Fruit fly (Drosophila melanogaster) whole organism, adult: ENCODE measurements around the gene CG15336.
A peak's percentile ranks its signal among the peaks of the same experiment; 100 is the strongest.

Experiments
- CG11617 ChIP-seq: fragments of 200-800 bp; sonication (Bioruptor generic); optimal IDR thresholded peaks from 2 replicates; lab custom pipeline; 2017; ENCODE audit warnings: mild to moderate bottlenecking, missing biosample characterization, missing genetic modification reagents, missing genetic modification characterization
- CG12768 ChIP-seq: fragments of 200-800 bp; sonication (Bioruptor generic); optimal IDR thresholded peaks from 2 replicates; lab custom pipeline; 2017; ENCODE audit warnings: missing biosample characterization, missing genetic modification characterization, mild to moderate bottlenecking, moderate library complexity, missing genetic modification reagents
- CG14711 ChIP-seq: fragments of 200-800 bp; sonication (Bioruptor generic); optimal IDR thresholded peaks from 2 replicates; lab custom pipeline; 2018; ENCODE audit warnings: missing biosample characterization, mild to moderate bottlenecking, missing genetic modification characterization, moderate library complexity
- CG1620 ChIP-seq: fragments of 200-800 bp; sonication (Bioruptor generic); optimal IDR thresholded peaks from 2 replicates; lab custom pipeline; 2016; ENCODE audit warnings: missing biosample characterization, missing genetic modification characterization
- CG33017 ChIP-seq: fragments of 200-800 bp; sonication (Bioruptor generic); optimal IDR thresholded peaks from 2 replicates; lab custom pipeline; 2018; ENCODE audit warnings: missing biosample characterization, mild to moderate bottlenecking, missing genetic modification characterization, moderate library complexity
- CG5204 ChIP-seq: fragments of 200-800 bp; sonication (Bioruptor generic); optimal IDR thresholded peaks from 2 replicates; lab custom pipeline; 2016; ENCODE audit warnings: missing biosample characterization, missing genetic modification characterization
- CG7045 ChIP-seq: fragments of 200-800 bp; sonication (Bioruptor generic); optimal IDR thresholded peaks from 2 replicates; lab custom pipeline; 2017; ENCODE audit warnings: missing biosample characterization, mild to moderate bottlenecking, missing genetic modification characterization
- CG7101 ChIP-seq: fragments of 200-800 bp; sonication (Bioruptor generic); optimal IDR thresholded peaks from 2 replicates; lab custom pipeline; 2018; ENCODE audit warnings: missing biosample characterization, mild to moderate bottlenecking, missing genetic modification characterization, moderate library complexity
- Clk ChIP-seq: fragments of 200-800 bp; sonication (Bioruptor generic); optimal IDR thresholded peaks from 2 replicates; lab custom pipeline; 2017; ENCODE audit warnings: missing biosample characterization, missing genetic modification characterization
- Crg-1 ChIP-seq: fragments of 200-800 bp; sonication (Bioruptor generic); optimal IDR thresholded peaks from 2 replicates; lab custom pipeline; 2016; ENCODE audit warnings: missing biosample characterization, missing genetic modification characterization
- Hr96 ChIP-seq: fragments of 200-800 bp; sonication (Bioruptor generic); optimal IDR thresholded peaks from 2 replicates; lab custom pipeline; 2016; ENCODE audit warnings: missing biosample characterization, missing genetic modification characterization
- Mnt ChIP-seq: fragments of 200-800 bp; sonication (Bioruptor generic); optimal IDR thresholded peaks from 2 replicates; lab custom pipeline; 2016; ENCODE audit warnings: missing biosample characterization, mild to moderate bottlenecking, missing genetic modification characterization
- bab1 ChIP-seq: fragments of 200-800 bp; sonication (Bioruptor generic); optimal IDR thresholded peaks from 3 replicates; lab custom pipeline; 2019; ENCODE audit warnings: missing biosample characterization, mild to moderate bottlenecking, missing genetic modification characterization, moderate library complexity
- cic ChIP-seq: fragments of 200-800 bp; sonication (Bioruptor generic); optimal IDR thresholded peaks from 2 replicates; lab custom pipeline; 2017; ENCODE audit warnings: missing biosample characterization, mild to moderate bottlenecking, missing genetic modification characterization, moderate library complexity
- cnc ChIP-seq, 2 experiments: fragments of >200 bp; optimal IDR thresholded peaks; 2 replicates each; lab custom pipeline; 2017
- kay ChIP-seq: fragments of 200-800 bp; sonication (Bioruptor generic); peaks from one replicate; lab custom pipeline; 2016; ENCODE audit warnings: missing biosample characterization, missing genetic modification characterization, borderline replicate concordance
- ovo ChIP-seq: fragments of 200-800 bp; sonication (Bioruptor generic); optimal IDR thresholded peaks from 2 replicates; lab custom pipeline; 2016; ENCODE audit warnings: missing biosample characterization, missing genetic modification characterization
- pad ChIP-seq: fragments of 200-800 bp; sonication (Bioruptor generic); optimal IDR thresholded peaks from 3 replicates; lab custom pipeline; 2017; ENCODE audit warnings: missing biosample characterization, missing genetic modification characterization, mild to moderate bottlenecking, moderate library complexity, missing genetic modification reagents
- tj ChIP-seq: fragments of 200-800 bp; sonication (Bioruptor generic); optimal IDR thresholded peaks from 3 replicates; lab custom pipeline; 2017; ENCODE audit warnings: missing biosample characterization, mild to moderate bottlenecking, missing genetic modification characterization, moderate library complexity
- toe ChIP-seq: fragments of 200-800 bp; sonication (Bioruptor generic); optimal IDR thresholded peaks from 2 replicates; lab custom pipeline; 2016; ENCODE audit warnings: missing biosample characterization, missing genetic modification characterization

Gene CG15336

DNA sequence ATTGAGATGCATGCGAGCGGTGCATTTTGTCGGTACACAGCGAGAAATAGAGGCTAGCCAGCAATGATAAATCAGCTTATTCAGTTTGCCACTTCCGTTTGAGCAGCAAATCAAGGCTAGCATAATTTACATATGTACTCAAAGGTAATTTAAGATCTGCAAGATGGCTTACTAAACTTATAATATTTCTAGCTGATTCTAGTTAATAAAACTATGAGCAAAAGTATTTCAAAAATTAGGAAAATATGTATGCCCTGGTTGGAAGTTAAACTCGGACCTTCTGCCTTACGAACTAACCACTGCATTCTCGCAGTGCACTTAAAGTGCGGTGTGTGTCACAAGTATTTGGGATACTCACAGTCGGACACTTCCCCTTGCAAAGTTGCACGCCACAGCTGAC, 24.9 kb upstream of the CG15336 start:
- TF ChIP-seq CG7045 (GFP tag; lab: Kevin White, UChicago), result no peak
- no peak for TF ChIP-seq CG11617
- TF ChIP-seq Hr96 (GFP tag; lab: Kevin White, UChicago), result no peak
- TF ChIP-seq ovo (GFP tag; lab: Kevin White, UChicago), result no peak
- TF ChIP-seq Clk (GFP tag; lab: Kevin White, UChicago), result no peak
- TF ChIP-seq kay, result no peak
- TF ChIP-seq CG12768 (GFP tag; lab: Kevin White, UChicago), result no peak
- no peak for TF ChIP-seq CG5204 (GFP tag; lab: Kevin White, UChicago)
- no peak for TF ChIP-seq Mnt
- no peak for TF ChIP-seq CG7101 (tag; lab: Kevin White, UChicago)
- TF ChIP-seq CG1620 (GFP tag; lab: Kevin White, UChicago), result no peak
- TF ChIP-seq tj (GFP tag; lab: Kevin White, UChicago), result no peak
- TF ChIP-seq pad (GFP tag; lab: Kevin White, UChicago), result no peak
- TF ChIP-seq CG33017 (tag; lab: Kevin White, UChicago), result no peak
- TF ChIP-seq CG14711 (tag; lab: Kevin White, UChicago), result no peak
- TF ChIP-seq cic (GFP tag; lab: Kevin White, UChicago), result no peak
- TF ChIP-seq cnc (optimal IDR thresholded peaks at IDR 0.05; lab: Kevin White, UChicago), result no peak
- no peak for TF ChIP-seq Crg-1 (GFP tag; lab: Kevin White, UChicago)
- no peak for TF ChIP-seq toe (GFP tag; lab: Kevin White, UChicago)

DNA sequence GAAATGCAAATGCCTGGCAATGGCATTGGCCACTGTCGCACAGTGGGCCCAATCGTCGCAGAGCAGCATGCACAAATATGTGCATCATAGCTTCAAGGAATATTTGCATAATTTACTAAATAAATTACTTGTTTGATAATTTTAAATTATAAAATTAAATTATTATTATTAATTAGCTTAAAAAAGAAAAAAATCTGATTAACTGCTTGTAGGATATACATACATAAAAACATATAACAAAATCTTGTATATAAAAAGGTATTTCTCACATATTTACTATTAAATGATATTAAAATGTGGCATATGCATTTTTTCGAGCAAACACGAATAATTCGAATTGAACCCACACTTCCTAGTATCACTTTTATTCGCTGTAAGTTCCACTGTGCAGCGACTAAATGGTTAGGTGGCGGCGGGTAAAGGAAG, 22.5 kb upstream of the CG15336 start:
- no peak for TF ChIP-seq bab1 (GFP tag; lab: Kevin White, UChicago)
- no peak for TF ChIP-seq CG7045 (GFP tag; lab: Kevin White, UChicago)
- no peak for TF ChIP-seq CG7101 (tag; lab: Kevin White, UChicago)
- TF ChIP-seq toe (GFP tag; lab: Kevin White, UChicago), result no peak
- no peak for TF ChIP-seq cic (GFP tag; lab: Kevin White, UChicago)
- no peak for TF ChIP-seq pad (GFP tag; lab: Kevin White, UChicago)
- TF ChIP-seq CG1620 (GFP tag; lab: Kevin White, UChicago), result no peak
- TF ChIP-seq Clk (GFP tag; lab: Kevin White, UChicago), result no peak
- no peak for TF ChIP-seq Crg-1 (GFP tag; lab: Kevin White, UChicago)
- TF ChIP-seq CG12768 (GFP tag; lab: Kevin White, UChicago), result no peak
- no peak for TF ChIP-seq CG14711 (tag; lab: Kevin White, UChicago)
- TF ChIP-seq Hr96 (GFP tag; lab: Kevin White, UChicago), result no peak
- TF ChIP-seq ovo (GFP tag; lab: Kevin White, UChicago), result no peak
- TF ChIP-seq cnc (optimal IDR thresholded peaks at IDR 0.05; lab: Kevin White, UChicago), result no peak
- no peak for TF ChIP-seq Mnt
- no peak for TF ChIP-seq tj (GFP tag; lab: Kevin White, UChicago)
- TF ChIP-seq kay, result no peak
- TF ChIP-seq CG11617, result no peak

DNA sequence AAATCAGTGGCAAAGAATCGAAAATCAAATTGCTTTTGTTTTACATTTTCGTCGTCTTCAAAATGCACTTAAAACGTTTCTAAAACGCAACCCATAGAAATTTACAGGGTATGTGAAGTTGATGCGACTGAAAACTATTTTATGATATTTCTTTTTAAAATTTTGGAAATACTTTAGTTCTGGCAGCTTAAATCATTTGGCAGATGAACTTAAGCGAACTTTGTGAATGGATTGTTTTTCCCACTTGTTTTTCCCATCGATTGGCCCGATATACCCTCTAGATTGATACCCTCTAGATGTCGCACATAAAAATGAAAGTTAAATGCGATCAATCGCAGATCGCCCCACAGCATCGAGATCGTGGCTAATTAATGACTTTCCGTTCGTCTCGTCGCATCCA, 21.6 kb upstream of the CG15336 start:
- no peak for TF ChIP-seq Mnt
- TF ChIP-seq toe (GFP tag; lab: Kevin White, UChicago), result no peak
- TF ChIP-seq CG11617, result no peak
- no peak for TF ChIP-seq CG12768 (GFP tag; lab: Kevin White, UChicago)
- TF ChIP-seq CG14711 (tag; lab: Kevin White, UChicago), result no peak
- TF ChIP-seq CG5204 (GFP tag; lab: Kevin White, UChicago), result no peak

dm6 chrX:8128133-8128532, 19.6 kb upstream of the CG15336 start:
- TF ChIP-seq bab1 (GFP tag; lab: Kevin White, UChicago), result no peak

- TF ChIP-seq tj (GFP tag; lab: Kevin White, UChicago) (no peak), Mnt (peak; percentile 47), CG33017 (tag; lab: Kevin White, UChicago) (no peak), CG5204 (GFP tag; lab: Kevin White, UChicago) (no peak), kay (no peak), ovo (GFP tag; lab: Kevin White, UChicago) (no peak), CG7045 (GFP tag; lab: Kevin White, UChicago) (no peak), bab1 (GFP tag; lab: Kevin White, UChicago) (peak; percentile 14), CG11617 (no peak), Hr96 (GFP tag; lab: Kevin White, UChicago) (no peak), CG14711 (tag; lab: Kevin White, UChicago) (no peak), cnc (optimal IDR thresholded peaks at IDR 0.05; lab: Kevin White, UChicago) (no peak), Crg-1 (GFP tag; lab: Kevin White, UChicago) (no peak), pad (GFP tag; lab: Kevin White, UChicago) (peak; percentile 25), CG12768 (GFP tag; lab: Kevin White, UChicago) (no peak), CG1620 (GFP tag; lab: Kevin White, UChicago) (peak; percentile 24), Clk (GFP tag; lab: Kevin White, UChicago) (no peak), CG7101 (tag; lab: Kevin White, UChicago) (peak; percentile 7), cic (GFP tag; lab: Kevin White, UChicago) (no peak), toe (GFP tag; lab: Kevin White, UChicago) (peak; percentile 8)
Measured at dm6 chrX:8129204-8129997, 18.3 kb upstream of the CG15336 start, which contains the start of gene CG2116. Gene CG2116 (plus strand): TSS chrX:8129812.
